Comparison of ENCODE assay signal across 4 fruit fly cellular contexts in genomic region chr3L:3226458-3226783, dm6.
A peak's percentile ranks its signal among the peaks of the same experiment; 100 is the strongest.
TF ChIP-seq lines count a peak whose summit lies in the region.

No protein-coding gene starts in this region.

- TF ChIP-seq CTCF in whole organism, embryonic (GFP tag; optimal IDR thresholded peaks at IDR 0.05; lab: Kevin White, UChicago), result no peak

TF ChIP-seq in whole organism, adult, 20 proteins besides CTCF, POLR2A, EP300 and RAD21:
- TF ChIP-seq cnc (optimal IDR thresholded peaks at IDR 0.05; lab: Kevin White, UChicago) (no peak), tj (GFP tag; optimal IDR thresholded peaks at IDR 0.05; lab: Kevin White, UChicago) (peak; percentile 32), CG11617 (GFP tag; optimal IDR thresholded peaks at IDR 0.05; lab: Kevin White, UChicago) (no peak), pad (GFP tag; optimal IDR thresholded peaks at IDR 0.05; lab: Kevin White, UChicago) (no peak)

TF ChIP-seq in whole organism, embryonic, 481 proteins besides CTCF, POLR2A, EP300 and RAD21:
- TF ChIP-seq H15 (GFP tag; IDR thresholded peaks at IDR 0.05; lab: Robert Waterston, UW) (no peak), BtbVII (GFP tag; optimal IDR thresholded peaks at IDR 0.05; lab: Kevin White, UChicago) (no peak), CG34422 (GFP tag; IDR thresholded peaks at IDR 0.05; lab: Robert Waterston, UW) (peak; percentile 4; the same call in 1 of the 3 replicates), CG10959 (GFP tag; IDR thresholded peaks at IDR 0.05; lab: Robert Waterston, UW) (no peak), tna (GFP tag; IDR thresholded peaks at IDR 0.05; lab: Robert Waterston, UW; ENCODE audit: partially characterized antibody) (no peak), sug (tag; optimal IDR thresholded peaks at IDR 0.05; lab: Kevin White, UChicago) (peak; percentile 48), CG15479 (GFP tag; optimal IDR thresholded peaks at IDR 0.05; lab: Kevin White, UChicago) (peak; percentile 22), CG8478 (optimal IDR thresholded peaks at IDR 0.05; lab: Kevin White, UChicago) (peak; percentile 52), Max (GFP tag; optimal IDR thresholded peaks at IDR 0.05; lab: Kevin White, UChicago) (no peak), Nf-YC (tag; optimal IDR thresholded peaks at IDR 0.05; lab: Kevin White, UChicago) (no peak), CG18619 (GFP tag; optimal IDR thresholded peaks at IDR 0.05; lab: Kevin White, UChicago) (no peak), emc (GFP tag; optimal IDR thresholded peaks at IDR 0.05; lab: Kevin White, UChicago) (no peak), cg (GFP tag; optimal IDR thresholded peaks at IDR 0.05; lab: Kevin White, UChicago) (peak; percentile 92), crol (GFP tag; IDR thresholded peaks at IDR 0.05; lab: Robert Waterston, UW) (peak; percentile 82), gcm (GFP tag; optimal IDR thresholded peaks at IDR 0.05; lab: Kevin White, UChicago) (peak; percentile 74), Pdp1 (GFP tag; optimal IDR thresholded peaks at IDR 0.05; lab: Kevin White, UChicago) (peak in 1 of 2 experiments; percentile 41), CG4404 (GFP tag; IDR thresholded peaks at IDR 0.05; lab: Robert Waterston, UW) (no peak), chinmo (GFP tag; IDR thresholded peaks at IDR 0.05; lab: Robert Waterston, UW; ENCODE audit: partially characterized antibody) (0 out of 4 replicates have a peak, but pooled peaks have one; percentile 84), CG5953 (GFP tag; IDR thresholded peaks at IDR 0.05; lab: Robert Waterston, UW) (no peak), twi (tag; optimal IDR thresholded peaks at IDR 0.05; lab: Kevin White, UChicago) (peak; percentile 46), CG3407 (GFP tag; optimal IDR thresholded peaks at IDR 0.05; lab: Kevin White, UChicago) (no peak), B-H1 (GFP tag; IDR thresholded peaks at IDR 0.05; lab: Robert Waterston, UW) (no peak), Tbp (GFP tag; optimal IDR thresholded peaks at IDR 0.05; lab: Kevin White, UChicago) (no peak), CG3726 (GFP tag; IDR thresholded peaks at IDR 0.05; lab: Robert Waterston, UW) (no peak), wor (GFP tag; IDR thresholded peaks at IDR 0.05; lab: Robert Waterston, UW) (no peak), CG31365 (tag; optimal IDR thresholded peaks at IDR 0.05; lab: Kevin White, UChicago) (no peak)
TF ChIP-seq in whole organism, embryonic: peak in this region for 10.

TF ChIP-seq in whole organism, pupa, 21 proteins besides CTCF, POLR2A, EP300 and RAD21:
- TF ChIP-seq CG8159 (tag; optimal IDR thresholded peaks at IDR 0.05; lab: Kevin White, UChicago) (no peak), CG14655 (GFP tag; optimal IDR thresholded peaks at IDR 0.05; lab: Kevin White, UChicago) (no peak), CG4496 (GFP tag; IDR thresholded peaks at IDR 0.05; lab: Robert Waterston, UW) (no peak), CG12605 (GFP tag; IDR thresholded peaks at IDR 0.05; lab: Robert Waterston, UW) (no peak), CG17806 (tag; optimal IDR thresholded peaks at IDR 0.05; lab: Kevin White, UChicago) (no peak), D1 (tag; optimal IDR thresholded peaks at IDR 0.05; lab: Kevin White, UChicago) (no peak), CG15710 (tag; optimal IDR thresholded peaks at IDR 0.05; lab: Kevin White, UChicago) (no peak), CG9948 (tag; optimal IDR thresholded peaks at IDR 0.05; lab: Kevin White, UChicago) (no peak), Ets98B (GFP tag; IDR thresholded peaks at IDR 0.05; lab: Robert Waterston, UW) (peak; percentile 4; the same call in 1 of the 2 replicates), CG13204 (GFP tag; optimal IDR thresholded peaks at IDR 0.05; lab: Kevin White, UChicago) (no peak), CG32121 (GFP tag; IDR thresholded peaks at IDR 0.05; lab: Robert Waterston, UW) (0 out of 2 replicates have a peak, but pooled peaks have one; percentile 0)
TF ChIP-seq in whole organism, pupa: peak in this region for 2.

TF ChIP-seq in whole organism, wandering third instar larva, 38 proteins besides CTCF, POLR2A, EP300 and RAD21:
- TF ChIP-seq brk (GFP tag; optimal IDR thresholded peaks at IDR 0.05; lab: Kevin White, UChicago) (no peak), sv (GFP tag; optimal IDR thresholded peaks at IDR 0.05; lab: Kevin White, UChicago) (no peak), Dif (GFP tag; optimal IDR thresholded peaks at IDR 0.05; lab: Kevin White, UChicago; ENCODE audit: partially characterized antibody) (no peak), N (GFP tag; optimal IDR thresholded peaks at IDR 0.05; lab: Kevin White, UChicago) (peak; percentile 42), foxo (GFP tag; optimal IDR thresholded peaks at IDR 0.05; lab: Kevin White, UChicago) (no peak)
